Fruit fly (Drosophila melanogaster): ENCODE data around the gene Dscam4.
A peak's percentile ranks its signal among the peaks of the same experiment; 100 is the strongest.

The Dscam4 gene

DNA sequence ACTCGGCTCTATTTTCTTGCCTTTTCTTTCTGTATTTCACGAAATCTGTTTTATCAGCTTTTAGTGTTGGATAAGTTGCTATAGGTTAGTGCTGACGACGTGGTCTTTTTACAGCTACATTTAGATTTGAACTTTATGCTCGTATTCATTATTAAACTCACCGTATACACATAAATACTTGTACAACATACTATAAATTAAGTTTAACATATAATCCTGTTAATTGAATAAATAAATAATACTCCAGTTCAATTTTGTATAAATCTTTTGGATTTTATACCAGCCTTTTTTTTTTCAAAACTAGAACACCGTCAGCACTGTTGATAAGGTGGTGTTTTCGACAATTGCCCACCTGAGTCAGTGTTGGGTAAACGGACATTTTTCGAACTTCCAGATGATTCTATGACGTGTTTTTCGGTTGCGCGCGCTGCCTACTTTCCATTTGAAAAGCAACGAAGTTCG, 70.5 kb downstream of the Dscam4 start, which contains the start of gene BI-1 (continued):
- TF ChIP-seq CG12391 (tag; optimal IDR thresholded peaks at IDR 0.05): peak; percentile 73
- TF ChIP-seq prd (optimal IDR thresholded peaks at IDR 0.05): no peak
- peak; percentile 58; the same call in 2 of the 3 replicates for TF ChIP-seq prd (GFP tag; IDR thresholded peaks at IDR 0.05)
- peak; percentile 83 for TF ChIP-seq kni (GFP tag; optimal IDR thresholded peaks at IDR 0.05)
- TF ChIP-seq CG30403 (GFP tag; optimal IDR thresholded peaks at IDR 0.05): peak; percentile 88
- peak; percentile 56 for TF ChIP-seq CG17385 (GFP tag; optimal IDR thresholded peaks at IDR 0.05)
- 0 out of 3 replicates have a peak, but pooled peaks have one; percentile 15 for TF ChIP-seq ken (GFP tag; IDR thresholded peaks at IDR 0.05)
- TF ChIP-seq dpn (GFP tag; optimal IDR thresholded peaks at IDR 0.05): peak; percentile 45 to 62
- TF ChIP-seq lola (GFP tag; optimal IDR thresholded peaks at IDR 0.05): peak in 1 of 3 experiments; percentile 50
- TF ChIP-seq az2 (GFP tag; optimal IDR thresholded peaks at IDR 0.05): peak; percentile 57
- no peak for TF ChIP-seq H2.0 (GFP tag; IDR thresholded peaks at IDR 0.05)
- TF ChIP-seq Ptx1 (GFP tag; IDR thresholded peaks at IDR 0.05): peak; percentile 33
- TF ChIP-seq CG4404 (GFP tag; IDR thresholded peaks at IDR 0.05): peak; percentile 60
- no peak for TF ChIP-seq Elba2 (GFP tag; optimal IDR thresholded peaks at IDR 0.05)
- TF ChIP-seq croc (GFP tag; conservative IDR thresholded peaks at IDR 0.05): peak; percentile 16; the same call in 1 of the 3 replicates
- no peak for TF ChIP-seq Mrtf (GFP tag; IDR thresholded peaks at IDR 0.05)
- TF ChIP-seq CG12104 (GFP tag; optimal IDR thresholded peaks at IDR 0.05): peak; percentile 75
- peak; percentile 44 for TF ChIP-seq CG13624 (GFP tag; optimal IDR thresholded peaks at IDR 0.05)
- TF ChIP-seq Trl (optimal IDR thresholded peaks at IDR 0.05): no peak
- peak; percentile 63 for TF ChIP-seq Trl (GFP tag; optimal IDR thresholded peaks at IDR 0.05)
- peak; percentile 18 for TF ChIP-seq ftz-f1 (GFP tag; optimal IDR thresholded peaks at IDR 0.05)
- TF ChIP-seq NfI (GFP tag; optimal IDR thresholded peaks at IDR 0.05): peak; percentile 66
- peak in 1 of 3 experiments; percentile 43 for TF ChIP-seq Stat92E (GFP tag; optimal IDR thresholded peaks at IDR 0.05)
- TF ChIP-seq D (optimal IDR thresholded peaks at IDR 0.05): no peak
- TF ChIP-seq D (GFP tag; optimal IDR thresholded peaks at IDR 0.05): peak; percentile 44
- TF ChIP-seq pum (GFP tag; optimal IDR thresholded peaks at IDR 0.05): peak; percentile 51
- TF ChIP-seq lov (optimal IDR thresholded peaks at IDR 0.05): no peak
- no peak for TF ChIP-seq lov (GFP tag; IDR thresholded peaks at IDR 0.05)
- peak; percentile 54 for TF ChIP-seq exex (tag; optimal IDR thresholded peaks at IDR 0.05)
- TF ChIP-seq CG17568 (GFP tag; optimal IDR thresholded peaks at IDR 0.05): peak; percentile 4
- TF ChIP-seq vfl (GFP tag; optimal IDR thresholded peaks at IDR 0.05): peak; percentile 33
- no peak for TF ChIP-seq CG16863 (GFP tag; optimal IDR thresholded peaks at IDR 0.05)
- TF ChIP-seq Max (GFP tag; optimal IDR thresholded peaks at IDR 0.05): peak; percentile 83
- TF ChIP-seq CG13775 (GFP tag; optimal IDR thresholded peaks at IDR 0.05): peak; percentile 61
- peak; percentile 56 for TF ChIP-seq zen (tag; optimal IDR thresholded peaks at IDR 0.05)
- TF ChIP-seq schlank (tag; optimal IDR thresholded peaks at IDR 0.05): no peak
- TF ChIP-seq CG9932 (GFP tag; IDR thresholded peaks at IDR 0.05): peak; percentile 82
- peak; percentile 74 for TF ChIP-seq CG7556 (GFP tag; optimal IDR thresholded peaks at IDR 0.05)
- TF ChIP-seq BtbVII (GFP tag; optimal IDR thresholded peaks at IDR 0.05): peak; percentile 73
- no peak for TF ChIP-seq psq (GFP tag; optimal IDR thresholded peaks at IDR 0.05)
- peak; percentile 74 for TF ChIP-seq Nf-YC (tag; optimal IDR thresholded peaks at IDR 0.05)
- peak; percentile 84 for TF ChIP-seq CoRest (tag; optimal IDR thresholded peaks at IDR 0.05)
- no peak for TF ChIP-seq odd (GFP tag; optimal IDR thresholded peaks at IDR 0.05)
- TF ChIP-seq bbx (GFP tag; IDR thresholded peaks at IDR 0.05; ENCODE audit: partially characterized antibody): no peak
- peak; percentile 67 for TF ChIP-seq CG4328 (GFP tag; optimal IDR thresholded peaks at IDR 0.05)
- no peak for TF ChIP-seq ato (GFP tag; IDR thresholded peaks at IDR 0.05; ENCODE audit: partially characterized antibody)
- peak; percentile 58 for TF ChIP-seq CG18764 (GFP tag; optimal IDR thresholded peaks at IDR 0.05)
- no peak for TF ChIP-seq gcm (GFP tag; optimal IDR thresholded peaks at IDR 0.05)
- TF ChIP-seq slbo (GFP tag; IDR thresholded peaks at IDR 0.05): peak; percentile 54
- peak; percentile 83 for TF ChIP-seq E2f2 (GFP tag; IDR thresholded peaks at IDR 0.05)
- peak; percentile 59 for TF ChIP-seq pzg (GFP tag; optimal IDR thresholded peaks at IDR 0.05)
